Worm (Caenorhabditis elegans): ENCODE data around the gene F49A5.10.
A peak's percentile ranks its signal among the peaks of the same experiment; 100 is the strongest.

F49A5.10 gene

ce11 chrV:16832865-16833264 lies 42.2 kb upstream of the F49A5.10 start, which contains the start of gene phy-3:
Gene phy-3 (plus strand): TSS chrV:16833165.
- TF ChIP-seq nhr-12 (tag; optimal IDR thresholded peaks at IDR 0.05) (no peak), elt-2 (tag; optimal IDR thresholded peaks at IDR 0.05) (no peak), eor-1 (tag; optimal IDR thresholded peaks at IDR 0.05) (no peak), nfya-1 (tag; optimal IDR thresholded peaks at IDR 0.05; ENCODE audit: insufficient read depth) (no peak), jun-1 (tag; optimal IDR thresholded peaks at IDR 0.05) (no peak)

- no peak for TF ChIP-seq lin-39 (tag; optimal IDR thresholded peaks at IDR 0.05)
- TF ChIP-seq egl-27 (tag; optimal IDR thresholded peaks at IDR 0.05) = no peak
- no peak for TF ChIP-seq pqm-1 (tag; optimal IDR thresholded peaks at IDR 0.05)
- TF ChIP-seq R02D3.7 (tag; optimal IDR thresholded peaks at IDR 0.05) = no peak
- no peak for TF ChIP-seq skn-1 (tag; optimal IDR thresholded peaks at IDR 0.05)
- no peak for TF ChIP-seq fos-1 (tag; optimal IDR thresholded peaks at IDR 0.05)
- TF ChIP-seq ceh-82 (tag; optimal IDR thresholded peaks at IDR 0.05) = no peak
- no peak for TF ChIP-seq sea-2 (GFP tag; optimal IDR thresholded peaks at IDR 0.05)
- no peak for TF ChIP-seq tbx-2 (tag; optimal IDR thresholded peaks at IDR 0.05)
Measured at ce11 chrV:16833672-16834071, 41.4 kb upstream of the F49A5.10 start.

- no peak for TF ChIP-seq mml-1 (tag; optimal IDR thresholded peaks at IDR 0.05)
- TF ChIP-seq ZK546.5 (tag; optimal IDR thresholded peaks at IDR 0.05) = no peak
- no peak for TF ChIP-seq R02D3.7 (tag; optimal IDR thresholded peaks at IDR 0.05)
- TF ChIP-seq pqm-1 (tag; optimal IDR thresholded peaks at IDR 0.05) = no peak
- TF ChIP-seq nhr-76 (tag; optimal IDR thresholded peaks at IDR 0.05) = no peak
- no peak for TF ChIP-seq nhr-77 (tag; optimal IDR thresholded peaks at IDR 0.05)
- TF ChIP-seq fkh-10 (GFP tag; optimal IDR thresholded peaks at IDR 0.05) = no peak
- no peak for TF ChIP-seq lsy-12 (tag; optimal IDR thresholded peaks at IDR 0.05)
- no peak for TF ChIP-seq nhr-43 (tag; optimal IDR thresholded peaks at IDR 0.05; ENCODE audit: poor library complexity, severe bottlenecking)
- no peak for TF ChIP-seq egl-5 (tag; optimal IDR thresholded peaks at IDR 0.05)
- TF ChIP-seq nhr-25 (tag; optimal IDR thresholded peaks at IDR 0.05) = no peak
Measured at ce11 chrV:16834989-16835388, 40.1 kb upstream of the F49A5.10 start, which contains the start of gene tni-3. Gene tni-3 (minus strand): TSS chrV:16835128.

- TF ChIP-seq unc-62 (GFP tag; optimal IDR thresholded peaks at IDR 0.05) (no peak), elt-1 (tag; optimal IDR thresholded peaks at IDR 0.05) (no peak), zag-1 (tag; optimal IDR thresholded peaks at IDR 0.05) (no peak), lin-39 (tag; optimal IDR thresholded peaks at IDR 0.05) (no peak), fkh-2 (tag; optimal IDR thresholded peaks at IDR 0.05) (no peak), lin-15B (tag; optimal IDR thresholded peaks at IDR 0.05) (no peak), ama-1 (optimal IDR thresholded peaks at IDR 0.05) (no peak), nhr-76 (tag; optimal IDR thresholded peaks at IDR 0.05) (no peak), ceh-28 (tag; optimal IDR thresholded peaks at IDR 0.05) (no peak), nhr-43 (tag; optimal IDR thresholded peaks at IDR 0.05; ENCODE audit: poor library complexity, severe bottlenecking) (no peak), nhr-25 (tag; optimal IDR thresholded peaks at IDR 0.05) (no peak), eor-1 (tag; optimal IDR thresholded peaks at IDR 0.05) (no peak)
Measured at ce11 chrV:16836100-16836499, 39.0 kb upstream of the F49A5.10 start.

ce11 chrV:16838435-16838834 lies 36.6 kb upstream of the F49A5.10 start:
- no peak for TF ChIP-seq daf-12 (tag; optimal IDR thresholded peaks at IDR 0.05)
- no peak for TF ChIP-seq lsy-12 (tag; optimal IDR thresholded peaks at IDR 0.05)
- TF ChIP-seq tbx-2 (tag; optimal IDR thresholded peaks at IDR 0.05) = no peak
- no peak for TF ChIP-seq jun-1 (tag; optimal IDR thresholded peaks at IDR 0.05)
- TF ChIP-seq nfya-1 (tag; optimal IDR thresholded peaks at IDR 0.05; ENCODE audit: insufficient read depth) = no peak
- no peak for TF ChIP-seq ceh-82 (tag; optimal IDR thresholded peaks at IDR 0.05)
- no peak for TF ChIP-seq nhr-25 (tag; optimal IDR thresholded peaks at IDR 0.05)

ce11 chrV:16840283-16840682 lies 34.8 kb upstream of the F49A5.10 start:
- TF ChIP-seq nhr-11 (tag; optimal IDR thresholded peaks at IDR 0.05) (no peak), zag-1 (tag; optimal IDR thresholded peaks at IDR 0.05) (no peak), jun-1 (tag; optimal IDR thresholded peaks at IDR 0.05) (peak; percentile 66), nhr-237 (tag; optimal IDR thresholded peaks at IDR 0.05) (no peak), nhr-28 (tag; optimal IDR thresholded peaks at IDR 0.05) (no peak), elt-2 (tag; optimal IDR thresholded peaks at IDR 0.05) (peak; percentile 90), pqm-1 (tag; optimal IDR thresholded peaks at IDR 0.05) (peak; percentile 64), tbx-2 (tag; optimal IDR thresholded peaks at IDR 0.05) (no peak), ztf-4 (tag; optimal IDR thresholded peaks at IDR 0.05) (no peak), elt-3 (tag; optimal IDR thresholded peaks at IDR 0.05) (no peak), nfya-1 (tag; optimal IDR thresholded peaks at IDR 0.05; ENCODE audit: insufficient read depth) (no peak), ama-1 (optimal IDR thresholded peaks at IDR 0.05) (no peak), snpc-4 (tag; optimal IDR thresholded peaks at IDR 0.05) (no peak)
